Fruit fly (Drosophila melanogaster) whole organism, embryonic: ENCODE data around the gene beat-IIb.

Source experiments
- Ada2b ChIP-seq: fragments of 200-800 bp; sonication (Bioruptor generic); IDR thresholded peaks from 2 replicates; pipeline ENCODE4 v1.3.6; 2022; ENCODE audit warnings: missing biosample characterization, missing genetic modification characterization
- Blimp-1 ChIP-seq: fragments of 200-800 bp; sonication (Bioruptor generic); optimal IDR thresholded peaks from 3 replicates; lab custom pipeline; 2018; ENCODE audit warnings: missing biosample characterization, missing genetic modification characterization, mild to moderate bottlenecking, moderate library complexity, missing genetic modification reagents
- BtbVII ChIP-seq: fragments of 200-800 bp; sonication (Bioruptor generic); optimal IDR thresholded peaks from 3 replicates; lab custom pipeline; 2017; ENCODE audit warnings: missing biosample characterization, mild to moderate bottlenecking, missing genetic modification characterization
- CG10462 ChIP-seq: fragments of 200-800 bp; sonication (Bioruptor generic); optimal IDR thresholded peaks from 2 replicates; lab custom pipeline; 2016; ENCODE audit warnings: missing biosample characterization, missing genetic modification characterization
- CG11504 ChIP-seq: fragments of 200-800 bp; sonication (Bioruptor generic); optimal IDR thresholded peaks from 3 replicates; lab custom pipeline; 2019; ENCODE audit warnings: missing biosample characterization, mild to moderate bottlenecking, missing genetic modification characterization, moderate library complexity
- CG12071 ChIP-seq: fragments of 200-800 bp; sonication (Bioruptor generic); optimal IDR thresholded peaks from 3 replicates; lab custom pipeline; 2018; ENCODE audit warnings: missing biosample characterization, mild to moderate bottlenecking, missing genetic modification characterization
- CG12769 ChIP-seq: fragments of 200-800 bp; sonication (Bioruptor generic); optimal IDR thresholded peaks from 2 replicates; lab custom pipeline; 2019; ENCODE audit warnings: missing biosample characterization, mild to moderate bottlenecking, missing genetic modification characterization, moderate library complexity
- CG12942 ChIP-seq: fragments of 200-800 bp; sonication (Bioruptor generic); optimal IDR thresholded peaks from 3 replicates; lab custom pipeline; 2016; ENCODE audit warnings: missing biosample characterization, missing genetic modification characterization
- CG13624 ChIP-seq: fragments of 200-800 bp; sonication (Bioruptor generic); optimal IDR thresholded peaks from 2 replicates; lab custom pipeline; 2016; ENCODE audit warnings: missing biosample characterization, missing genetic modification characterization
- CG14965 ChIP-seq: fragments of 200-800 bp; sonication (Bioruptor generic); optimal IDR thresholded peaks from 2 replicates; lab custom pipeline; 2016; ENCODE audit warnings: missing biosample characterization, missing genetic modification characterization, borderline replicate concordance
- CG15269 ChIP-seq: fragments of 200-800 bp; sonication (Bioruptor generic); optimal IDR thresholded peaks from 2 replicates; lab custom pipeline; 2018; ENCODE audit warnings: missing biosample characterization, mild to moderate bottlenecking, missing genetic modification characterization, moderate library complexity
- CG15601 ChIP-seq: fragments of 200-800 bp; sonication (Bioruptor generic); optimal IDR thresholded peaks from 3 replicates; lab custom pipeline; 2019; ENCODE audit warnings: missing biosample characterization, mild to moderate bottlenecking, missing genetic modification characterization, moderate library complexity
- CG16863 ChIP-seq: fragments of 200-800 bp; sonication (Bioruptor generic); optimal IDR thresholded peaks from 3 replicates; lab custom pipeline; 2016; ENCODE audit warnings: missing biosample characterization, missing genetic modification characterization
- CG18599 ChIP-seq: fragments of 200-800 bp; sonication (Bioruptor generic); optimal IDR thresholded peaks from 3 replicates; lab custom pipeline; 2017; ENCODE audit warnings: missing biosample characterization, missing genetic modification characterization, mild to moderate bottlenecking, moderate library complexity, missing genetic modification reagents
- CG2678 ChIP-seq: fragments of 200-800 bp; sonication (Bioruptor generic); optimal IDR thresholded peaks from 3 replicates; lab custom pipeline; 2019; ENCODE audit warnings: missing biosample characterization, mild to moderate bottlenecking, missing genetic modification characterization, moderate library complexity
- CG32772 ChIP-seq: fragments of 200-800 bp; sonication (Bioruptor generic); IDR thresholded peaks from 2 replicates; pipeline ENCODE4 v1.3.6; 2022; ENCODE audit warnings: missing biosample characterization, missing genetic modification characterization
- CG42726 ChIP-seq: fragments of 200-800 bp; sonication (Bioruptor generic); IDR thresholded peaks from 2 replicates; pipeline ENCODE4 v1.3.6; 2022; ENCODE audit warnings: missing biosample characterization, missing genetic modification characterization; ENCODE audit not compliant: partially characterized antibody
- CG4820 ChIP-seq: fragments of 200-800 bp; sonication (Bioruptor generic); optimal IDR thresholded peaks from 3 replicates; lab custom pipeline; 2016; ENCODE audit warnings: missing biosample characterization, missing genetic modification characterization
- CG6254 ChIP-seq: fragments of 200-800 bp; sonication (Bioruptor generic); optimal IDR thresholded peaks from 3 replicates; lab custom pipeline; 2017; ENCODE audit warnings: mild to moderate bottlenecking, missing biosample characterization, missing genetic modification reagents, missing genetic modification characterization
- CG6791 ChIP-seq: fragments of 200-800 bp; sonication (Bioruptor generic); IDR thresholded peaks from 3 replicates; pipeline ENCODE4 v1.3.6; 2022; ENCODE audit warnings: missing biosample characterization, missing genetic modification characterization; ENCODE audit not compliant: partially characterized antibody
- CG7556 ChIP-seq: fragments of 200-800 bp; sonication (Bioruptor generic); optimal IDR thresholded peaks from 2 replicates; lab custom pipeline; 2017; ENCODE audit warnings: missing biosample characterization, mild to moderate bottlenecking, missing genetic modification characterization
- CG8359 ChIP-seq: fragments of 200-800 bp; sonication (Bioruptor generic); optimal IDR thresholded peaks from 2 replicates; lab custom pipeline; 2017; ENCODE audit warnings: missing biosample characterization, mild to moderate bottlenecking, missing genetic modification characterization, borderline replicate concordance
- CG9215 ChIP-seq: fragments of 200-800 bp; sonication (Bioruptor generic); IDR thresholded peaks from 2 replicates; pipeline ENCODE4 v1.3.6; 2022; ENCODE audit warnings: missing biosample characterization, missing genetic modification characterization
- CG9932 ChIP-seq: fragments of 200-800 bp; sonication (Bioruptor generic); IDR thresholded peaks from 2 replicates; pipeline ENCODE4 v1.3.6; 2022; ENCODE audit warnings: missing biosample characterization, missing genetic modification characterization
- E2f1 ChIP-seq: fragments of 200-800 bp; sonication (Bioruptor generic); IDR thresholded peaks from 2 replicates; pipeline ENCODE4 v1.3.6; 2022; ENCODE audit warnings: missing biosample characterization, missing genetic modification characterization
- Hmr ChIP-seq: fragments of 200-800 bp; sonication (Bioruptor generic); optimal IDR thresholded peaks from 3 replicates; lab custom pipeline; 2017; ENCODE audit warnings: mild to moderate bottlenecking, missing biosample characterization, missing genetic modification reagents, missing genetic modification characterization
- Mad ChIP-seq: fragments of 200-800 bp; sonication (Bioruptor generic); optimal IDR thresholded peaks from 2 replicates; lab custom pipeline; 2016; ENCODE audit warnings: missing biosample characterization, missing genetic modification characterization
- NfI ChIP-seq: fragments of 200-800 bp; sonication (Bioruptor generic); optimal IDR thresholded peaks from 3 replicates; lab custom pipeline; 2018; ENCODE audit warnings: missing biosample characterization, mild to moderate bottlenecking, missing genetic modification characterization, moderate library complexity
- Rx ChIP-seq: fragments of 200-800 bp; sonication (Bioruptor generic); IDR thresholded peaks from 2 replicates; pipeline ENCODE4 v1.3.6; 2022; ENCODE audit warnings: missing biosample characterization, missing genetic modification characterization
- Scr ChIP-seq: fragments of 200-800 bp; sonication (Bioruptor generic); IDR thresholded peaks from 2 replicates; pipeline ENCODE4 v1.3.6; 2022; ENCODE audit warnings: missing biosample characterization, missing genetic modification characterization; ENCODE audit not compliant: partially characterized antibody
- Sox102F ChIP-seq: fragments of 200-800 bp; sonication (Bioruptor generic); optimal IDR thresholded peaks from 2 replicates; lab custom pipeline; 2018; ENCODE audit warnings: missing biosample characterization, mild to moderate bottlenecking, missing genetic modification characterization, moderate library complexity
- Spps ChIP-seq: fragments of 200-800 bp; sonication (Bioruptor generic); optimal IDR thresholded peaks from 2 replicates; lab custom pipeline; 2018; ENCODE audit warnings: missing biosample characterization, mild to moderate bottlenecking, missing genetic modification characterization
- Xrp1 ChIP-seq: fragments of 200-800 bp; sonication (Bioruptor generic); IDR thresholded peaks from 2 replicates; pipeline ENCODE4 v1.3.6; 2022; ENCODE audit warnings: missing biosample characterization, missing genetic modification characterization
- abd-A ChIP-seq: fragments of 200-800 bp; sonication (Bioruptor generic); optimal IDR thresholded peaks from 3 replicates; lab custom pipeline; 2019; ENCODE audit warnings: missing biosample characterization, mild to moderate bottlenecking, missing genetic modification characterization, moderate library complexity
- al ChIP-seq: fragments of 200-800 bp; sonication (Bioruptor generic); IDR thresholded peaks from 2 replicates; pipeline ENCODE4 v1.3.6; 2022; ENCODE audit warnings: missing biosample characterization, missing genetic modification characterization
- bcd ChIP-seq: fragments of 200-800 bp; sonication (Bioruptor generic); optimal IDR thresholded peaks from 2 replicates; lab custom pipeline; 2017; ENCODE audit warnings: missing biosample characterization, mild to moderate bottlenecking, missing genetic modification characterization
- chn ChIP-seq: fragments of 200-800 bp; sonication (Bioruptor generic); optimal IDR thresholded peaks from 2 replicates; lab custom pipeline; 2016; ENCODE audit warnings: missing biosample characterization, missing genetic modification characterization
- fd96Cb ChIP-seq: fragments of 200-800 bp; sonication (Bioruptor generic); optimal IDR thresholded peaks from 2 replicates; lab custom pipeline; 2018; ENCODE audit warnings: missing biosample characterization, mild to moderate bottlenecking, missing genetic modification characterization, moderate library complexity
- grn ChIP-seq: fragments of 200-800 bp; sonication (Bioruptor generic); optimal IDR thresholded peaks from 3 replicates; lab custom pipeline; 2017; ENCODE audit warnings: missing biosample characterization, missing genetic modification characterization
- ind ChIP-seq: fragments of 200-800 bp; sonication (Bioruptor generic); optimal IDR thresholded peaks from 3 replicates; lab custom pipeline; 2016; ENCODE audit warnings: missing biosample characterization, missing genetic modification characterization
- inv ChIP-seq: fragments of 200-800 bp; sonication (Bioruptor generic); IDR thresholded peaks from 2 replicates; pipeline ENCODE4 v1.3.6; 2022; ENCODE audit warnings: missing biosample characterization, missing genetic modification characterization; ENCODE audit not compliant: partially characterized antibody
- lilli ChIP-seq: fragments of 200-800 bp; sonication (Bioruptor generic); optimal IDR thresholded peaks from 3 replicates; lab custom pipeline; 2016; ENCODE audit warnings: missing biosample characterization, missing genetic modification characterization
- pzg ChIP-seq: fragments of 200-800 bp; sonication (Bioruptor generic); optimal IDR thresholded peaks from 3 replicates; lab custom pipeline; 2018; ENCODE audit warnings: missing biosample characterization, mild to moderate bottlenecking, missing genetic modification characterization, moderate library complexity
- ranshi ChIP-seq: fragments of 200-800 bp; sonication (Bioruptor generic); IDR thresholded peaks from 2 replicates; pipeline ENCODE4 v1.3.6; 2022; ENCODE audit warnings: missing biosample characterization, missing genetic modification characterization
- row ChIP-seq: fragments of 200-800 bp; sonication (Bioruptor generic); IDR thresholded peaks from 3 replicates; pipeline ENCODE4 v1.3.6; 2022; ENCODE audit warnings: missing biosample characterization, missing genetic modification characterization
- sisA ChIP-seq: fragments of 200-800 bp; sonication (Bioruptor generic); IDR thresholded peaks from 2 replicates; pipeline ENCODE4 v1.3.6; 2022; ENCODE audit warnings: missing biosample characterization, missing genetic modification characterization
- slbo ChIP-seq: fragments of 200-800 bp; sonication (Bioruptor generic); IDR thresholded peaks from 2 replicates; pipeline ENCODE4 v1.3.6; 2022; ENCODE audit warnings: missing biosample characterization, missing genetic modification characterization
- slp2 ChIP-seq: fragments of 200-800 bp; sonication (Bioruptor generic); optimal IDR thresholded peaks from 2 replicates; lab custom pipeline; 2016; ENCODE audit warnings: missing biosample characterization, missing genetic modification characterization
- tgo ChIP-seq: fragments of 200-800 bp; sonication (Bioruptor generic); IDR thresholded peaks from 3 replicates; pipeline ENCODE4 v1.3.6; 2022; ENCODE audit warnings: missing biosample characterization, missing genetic modification characterization
- wor ChIP-seq: fragments of 200-800 bp; sonication (Bioruptor generic); IDR thresholded peaks from 2 replicates; pipeline ENCODE4 v1.3.6; 2022; ENCODE audit warnings: missing biosample characterization, missing genetic modification characterization
- zen ChIP-seq: fragments of 200-800 bp; sonication (Bioruptor generic); optimal IDR thresholded peaks from 3 replicates; lab custom pipeline; 2018; ENCODE audit warnings: missing biosample characterization, mild to moderate bottlenecking, missing genetic modification characterization, moderate library complexity

beat-IIb gene

dm6 chr3R:17236936-17237335 lies 27.9 kb downstream of the beat-IIb start (continued):
- TF ChIP-seq wor (GFP tag; lab: Robert Waterston, UW) = no peak
- TF ChIP-seq CG6791 (GFP tag; lab: Robert Waterston, UW) = no peak
- TF ChIP-seq Xrp1 (GFP tag; lab: Robert Waterston, UW) = no peak
- TF ChIP-seq CG7556 (GFP tag; lab: Kevin White, UChicago) = peak; percentile 7
- TF ChIP-seq CG12071 (GFP tag; lab: Kevin White, UChicago) = no peak
- peak; percentile 72 for TF ChIP-seq CG18599 (GFP tag; lab: Kevin White, UChicago)
- peak; percentile 7 for TF ChIP-seq CG15269
- TF ChIP-seq CG6254 = no peak
- no peak for TF ChIP-seq E2f1 (GFP tag; lab: Robert Waterston, UW)
- TF ChIP-seq CG12769 (tag; lab: Kevin White, UChicago) = peak; percentile 14
- TF ChIP-seq Hmr (GFP tag; lab: Kevin White, UChicago) = peak; percentile 37
- peak; percentile 47 for TF ChIP-seq CG11504 (tag; lab: Kevin White, UChicago)
- TF ChIP-seq CG2678 (tag; lab: Kevin White, UChicago) = peak; percentile 51
- TF ChIP-seq CG13624 (GFP tag; lab: Kevin White, UChicago) = no peak
- no peak for TF ChIP-seq Spps
- TF ChIP-seq row (GFP tag; lab: Robert Waterston, UW) = peak; percentile 46; the same call in 1 of the 3 replicates
- TF ChIP-seq lilli (GFP tag; lab: Kevin White, UChicago) = peak; percentile 16
- TF ChIP-seq bcd = peak; percentile 0
- no peak for TF ChIP-seq zen
- TF ChIP-seq pzg (GFP tag; lab: Kevin White, UChicago) = no peak
- no peak for TF ChIP-seq Blimp-1 (GFP tag; lab: Kevin White, UChicago)
- no peak for TF ChIP-seq inv (GFP tag; lab: Robert Waterston, UW)
- no peak for TF ChIP-seq Scr (GFP tag; lab: Robert Waterston, UW)
- TF ChIP-seq slbo = peak; percentile 51; the same call in 1 of the 2 replicates
- TF ChIP-seq CG42726 (GFP tag; lab: Robert Waterston, UW) = no peak
- TF ChIP-seq Sox102F (GFP tag; lab: Kevin White, UChicago) = peak; percentile 35
- TF ChIP-seq CG32772 (GFP tag; lab: Robert Waterston, UW) = no peak
- no peak for TF ChIP-seq CG16863 (GFP tag; lab: Kevin White, UChicago)
- TF ChIP-seq abd-A (tag; lab: Kevin White, UChicago) = peak; percentile 66
- no peak for TF ChIP-seq tgo (GFP tag; lab: Robert Waterston, UW)
- TF ChIP-seq CG15601 = no peak
- TF ChIP-seq CG9932 (GFP tag; lab: Robert Waterston, UW) = peak; percentile 33; the same call in 1 of the 2 replicates
- TF ChIP-seq BtbVII (GFP tag; lab: Kevin White, UChicago) = peak; percentile 3

dm6 chr3R:17231579-17231978 lies 33.3 kb downstream of the beat-IIb start:
- TF ChIP-seq CG14965 (no peak), CG9215 (0 out of 2 replicates have a peak, but pooled peaks have one; percentile 7), Ada2b (GFP tag; lab: Robert Waterston, UW) (peak; percentile 71), chn (GFP tag; lab: Kevin White, UChicago) (peak; percentile 31), CG4820 (peak; percentile 47), Rx (GFP tag; lab: Robert Waterston, UW) (peak; percentile 50), CG12942 (GFP tag; lab: Kevin White, UChicago) (no peak), CG10462 (GFP tag; lab: Kevin White, UChicago) (no peak), ind (GFP tag; lab: Kevin White, UChicago) (peak; percentile 24), ranshi (GFP tag; lab: Robert Waterston, UW) (peak; percentile 28; the same call in 1 of the 2 replicates), grn (GFP tag; lab: Kevin White, UChicago) (no peak), NfI (peak; percentile 37), Mad (no peak), CG8359 (peak; percentile 100), slp2 (peak; percentile 23), sisA (GFP tag; lab: Robert Waterston, UW) (peak; percentile 42), al (GFP tag; lab: Robert Waterston, UW) (peak; percentile 52), Xrp1 (GFP tag; lab: Robert Waterston, UW) (peak; percentile 40; the same call in 1 of the 2 replicates), fd96Cb (tag; lab: Kevin White, UChicago) (peak; percentile 50)
